Worm (Caenorhabditis elegans) whole organism, mixed stage, embryonic: ENCODE measurements around the gene ZC513.14.
A peak's percentile ranks its signal among the peaks of the same experiment; 100 is the strongest.

Experiments used
- bed-3 ChIP-seq: fragments of 200-800 bp; sonication (Bioruptor generic); optimal IDR thresholded peaks from 3 replicates; lab custom pipeline; 2018; ENCODE audit warnings: mild to moderate bottlenecking, missing genetic modification characterization, moderate library complexity, missing compliant biosample characterization
- ceh-43 ChIP-seq: fragments of 200-800 bp; sonication (Bioruptor generic); optimal IDR thresholded peaks from 2 replicates; lab custom pipeline; 2018; ENCODE audit warnings: mild to moderate bottlenecking, missing genetic modification characterization, moderate library complexity, missing compliant biosample characterization
- ceh-83 ChIP-seq: fragments of 200-800 bp; sonication (Bioruptor generic); optimal IDR thresholded peaks from 2 replicates; lab custom pipeline; 2018; ENCODE audit warnings: mild to moderate bottlenecking, missing genetic modification characterization, missing compliant biosample characterization
- ces-1 ChIP-seq: fragments of 150-350 bp; optimal IDR thresholded peaks from 2 replicates; lab custom pipeline; 2014; ENCODE audit warnings: missing biosample characterization, missing genetic modification reagents, missing genetic modification characterization
- cnd-1 ChIP-seq: fragments of 200-800 bp; sonication (Bioruptor generic); optimal IDR thresholded peaks from 2 replicates; lab custom pipeline; 2018; ENCODE audit warnings: mild to moderate bottlenecking, missing genetic modification characterization, missing compliant biosample characterization
- drap-1 ChIP-seq: fragments of 200-800 bp; sonication (Bioruptor generic); optimal IDR thresholded peaks from 3 replicates; lab custom pipeline; 2018; ENCODE audit warnings: mild to moderate bottlenecking, missing genetic modification characterization, missing compliant biosample characterization
- elt-1 ChIP-seq: sonication (generic microtip); optimal IDR thresholded peaks from 2 replicates; lab custom pipeline; 2017; ENCODE audit warnings: missing genetic modification characterization, mild to moderate bottlenecking, missing compliant biosample characterization, antibody characterized with exemption, moderate library complexity, borderline replicate concordance; ENCODE audit not compliant: insufficient read depth
- flh-1 ChIP-seq: fragments of 200-800 bp; sonication (Bioruptor generic); optimal IDR thresholded peaks from 2 replicates; lab custom pipeline; 2018; ENCODE audit warnings: mild to moderate bottlenecking, missing genetic modification characterization, moderate library complexity, missing compliant biosample characterization
- ham-2 ChIP-seq: fragments of 200-800 bp; sonication (Bioruptor generic); optimal IDR thresholded peaks from 2 replicates; lab custom pipeline; 2018; ENCODE audit warnings: mild to moderate bottlenecking, missing genetic modification characterization, missing compliant biosample characterization
- hlh-1 ChIP-seq: fragments of 150-350 bp; optimal IDR thresholded peaks from 2 replicates; lab custom pipeline; 2014; ENCODE audit warnings: missing biosample characterization, missing genetic modification reagents, missing genetic modification characterization
- lsy-2 ChIP-seq: fragments of 150-350 bp; optimal IDR thresholded peaks from 2 replicates; lab custom pipeline; 2014; ENCODE audit warnings: missing biosample characterization, missing genetic modification characterization
- mep-1 ChIP-seq: fragments of 150-350 bp; optimal IDR thresholded peaks from 2 replicates; lab custom pipeline; 2017; ENCODE audit warnings: missing biosample characterization, missing genetic modification reagents, missing genetic modification characterization, inconsistent platforms
- nhr-237 ChIP-seq: fragments of 150-350 bp; optimal IDR thresholded peaks from 2 replicates; lab custom pipeline; 2014; ENCODE audit warnings: missing biosample characterization, missing genetic modification characterization
- nhr-28 ChIP-seq: fragments of 150-350 bp; optimal IDR thresholded peaks from 2 replicates; lab custom pipeline; 2014; ENCODE audit warnings: missing biosample characterization, missing genetic modification characterization
- pha-4 ChIP-seq: fragments of 150-350 bp; optimal IDR thresholded peaks from 2 replicates; lab custom pipeline; 2018; ENCODE audit warnings: missing biosample characterization, missing genetic modification reagents, missing genetic modification characterization
- snpc-4 ChIP-seq: fragments of 150-350 bp; optimal IDR thresholded peaks from 2 replicates; lab custom pipeline; 2014; ENCODE audit warnings: missing biosample characterization, missing genetic modification characterization
- sptf-1 ChIP-seq: sonication (generic microtip); optimal IDR thresholded peaks from 2 replicates; lab custom pipeline; 2017; ENCODE audit warnings: mild to moderate bottlenecking, missing genetic modification characterization, moderate library complexity, missing compliant biosample characterization
- tbx-8 ChIP-seq: fragments of 200-800 bp; sonication (Bioruptor generic); optimal IDR thresholded peaks from 2 replicates; lab custom pipeline; 2018; ENCODE audit warnings: mild to moderate bottlenecking, missing genetic modification characterization, moderate library complexity, missing compliant biosample characterization
- unc-120 ChIP-seq: sonication (generic microtip); optimal IDR thresholded peaks from 2 replicates; lab custom pipeline; 2017; ENCODE audit warnings: missing genetic modification characterization, missing compliant biosample characterization; ENCODE audit not compliant: poor library complexity, severe bottlenecking
- unc-39 ChIP-seq: fragments of 150-350 bp; optimal IDR thresholded peaks from 2 replicates; lab custom pipeline; 2014; ENCODE audit warnings: missing biosample characterization, missing genetic modification characterization
- unc-62 ChIP-seq: fragments of 150-350 bp; optimal IDR thresholded peaks from 2 replicates; lab custom pipeline; 2014; ENCODE audit warnings: missing biosample characterization, missing genetic modification reagents, missing genetic modification characterization

ZC513.14 gene

ce11 chrV:8026343-8026742 lies 9.5 kb downstream of the ZC513.14 start, which contains the start of gene F43H9.4:
Gene F43H9.4, plus strand, starts transcription at chrV:8026708.
- TF ChIP-seq ces-1 (GFP tag; lab: Kevin White, UChicago) (no peak), nhr-237 (no peak), unc-39 (no peak), lsy-2 (tag; lab: Kevin White, UChicago) (no peak)

DNA sequence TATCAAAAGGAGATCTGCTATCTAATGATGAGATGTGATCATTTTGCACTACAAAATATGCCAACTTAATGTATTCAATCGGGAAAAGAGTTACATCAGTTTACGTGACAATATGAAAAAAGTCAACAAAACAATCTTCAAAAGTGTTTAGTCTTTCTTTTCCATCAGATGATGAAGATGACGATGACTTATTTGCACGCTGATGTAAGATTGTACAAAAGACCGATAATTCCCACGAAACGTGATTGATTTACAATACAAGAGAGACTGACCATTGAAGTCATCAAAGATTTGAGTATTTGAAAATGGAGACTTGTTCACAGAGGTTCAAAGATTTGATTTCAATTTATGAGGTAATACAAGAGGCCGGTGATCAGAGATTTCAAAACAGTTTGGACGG lies 10.6 kb downstream of the ZC513.14 start:
- no peak for TF ChIP-seq sptf-1 (tag; lab: Kevin White, UChicago)

DNA sequence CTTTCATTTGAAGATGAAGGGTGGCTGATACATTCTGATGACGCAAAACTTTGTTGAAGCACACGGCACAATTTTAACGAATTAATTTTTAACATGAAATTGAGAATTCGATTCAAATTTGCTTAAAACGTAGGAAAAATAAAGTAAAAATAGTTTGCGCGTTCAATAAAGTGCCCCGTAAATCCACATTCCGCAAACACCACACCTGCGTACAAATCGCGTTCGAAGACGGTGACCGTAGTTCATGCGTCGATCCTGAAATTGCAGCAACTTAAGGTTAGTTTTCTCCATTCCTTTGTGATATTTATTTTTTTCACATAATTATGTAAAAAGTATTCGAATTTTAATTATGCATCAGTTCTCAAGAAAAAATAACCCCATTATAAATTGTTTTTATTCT lies 11.1 kb downstream of the ZC513.14 start, which contains the start of gene F43H9.3:
Gene F43H9.3 (minus strand): TSS at position 189 of the 400 bp plus-strand sequence.
- TF ChIP-seq hlh-1 (no peak), tbx-8 (no peak), lsy-2 (tag; lab: Kevin White, UChicago) (peak; percentile 85)
- TF ChIP-seq, all 35 proteins: peak for 1

DNA sequence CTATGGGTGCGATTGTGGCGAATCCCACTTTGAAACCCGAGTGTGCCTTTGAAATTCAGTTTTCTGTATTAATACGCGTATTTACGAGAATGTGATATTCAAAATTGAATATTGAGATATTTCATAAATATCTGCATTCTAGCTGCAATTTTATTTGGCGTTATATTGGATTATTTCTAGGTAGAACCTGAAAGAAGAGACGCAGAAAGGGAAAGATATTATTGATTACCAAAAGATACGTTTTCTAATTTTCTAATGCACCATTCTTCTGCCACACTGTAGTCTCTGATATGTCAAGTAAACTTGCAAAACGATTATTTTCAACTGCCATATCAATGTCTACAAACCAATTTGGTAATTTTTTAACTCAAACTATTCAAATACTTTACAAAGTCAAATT lies 13.8 kb downstream of the ZC513.14 start, which contains the start of gene ech-3:
Gene ech-3 (plus strand): TSS at position 178 of the 400 bp plus-strand sequence.
- TF ChIP-seq mep-1 (tag; lab: Kevin White, UChicago) (no peak), ceh-83 (GFP tag; lab: Kevin White, UChicago) (no peak), unc-62 (GFP tag; lab: Kevin White, UChicago) (no peak), sptf-1 (tag; lab: Kevin White, UChicago) (no peak), cnd-1 (tag; lab: Kevin White, UChicago) (no peak), hlh-1 (no peak), nhr-237 (no peak)
- TF ChIP-seq, all 35 proteins: peak for 0

DNA sequence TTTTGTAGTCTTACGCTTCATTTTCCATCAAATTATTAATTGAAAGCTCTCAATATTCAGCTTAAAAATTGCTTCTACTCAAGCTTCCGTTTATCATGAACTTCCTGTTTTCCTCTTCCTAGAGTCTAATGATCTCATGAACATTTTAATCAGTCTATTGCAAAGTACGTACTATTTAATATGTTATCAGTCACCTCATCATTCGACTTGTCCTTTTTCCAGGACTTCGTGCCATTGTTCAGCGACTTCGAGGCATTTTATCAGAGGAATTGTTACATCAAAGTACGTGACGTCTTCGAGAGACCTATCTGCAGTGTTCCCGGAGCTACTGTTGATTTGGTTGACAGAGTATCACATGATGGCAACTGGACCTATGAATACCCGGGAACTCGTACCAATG lies 16.1 kb downstream of the ZC513.14 start:
- TF ChIP-seq pha-4 (tag; lab: Kevin White, UChicago) (no peak), unc-120 (tag; lab: Kevin White, UChicago) (no peak), unc-39 (no peak)

ce11 chrV:8018919-8019318 lies 16.9 kb downstream of the ZC513.14 start:
- TF ChIP-seq flh-1 (GFP tag; lab: Kevin White, UChicago): no peak
- no peak for TF ChIP-seq pha-4 (tag; lab: Kevin White, UChicago)
- no peak for TF ChIP-seq nhr-28 (tag; lab: Kevin White, UChicago)
- TF ChIP-seq lsy-2 (tag; lab: Kevin White, UChicago): no peak
- no peak for TF ChIP-seq unc-39
- no peak for TF ChIP-seq drap-1 (GFP tag; lab: Kevin White, UChicago)

- no peak for TF ChIP-seq elt-1 (tag; lab: Kevin White, UChicago)
- TF ChIP-seq mep-1 (tag; lab: Kevin White, UChicago): no peak
These were observed 17.9 kb downstream of the ZC513.14 start for ce11 chrV:8017924-8018323.

- TF ChIP-seq bed-3: no peak
- no peak for TF ChIP-seq ceh-83 (GFP tag; lab: Kevin White, UChicago)
- no peak for TF ChIP-seq nhr-28 (tag; lab: Kevin White, UChicago)
- TF ChIP-seq nhr-237: no peak
- TF ChIP-seq hlh-1: no peak
- no peak for TF ChIP-seq ceh-43 (GFP tag; lab: Kevin White, UChicago)
- TF ChIP-seq snpc-4 (tag; lab: Kevin White, UChicago): no peak
- no peak for TF ChIP-seq sptf-1 (tag; lab: Kevin White, UChicago)
These were observed 18.9 kb downstream of the ZC513.14 start, which contains the start of gene sptl-2 for ce11 chrV:8016928-8017327. Gene sptl-2, plus strand, starts transcription at chrV:8017207.

DNA sequence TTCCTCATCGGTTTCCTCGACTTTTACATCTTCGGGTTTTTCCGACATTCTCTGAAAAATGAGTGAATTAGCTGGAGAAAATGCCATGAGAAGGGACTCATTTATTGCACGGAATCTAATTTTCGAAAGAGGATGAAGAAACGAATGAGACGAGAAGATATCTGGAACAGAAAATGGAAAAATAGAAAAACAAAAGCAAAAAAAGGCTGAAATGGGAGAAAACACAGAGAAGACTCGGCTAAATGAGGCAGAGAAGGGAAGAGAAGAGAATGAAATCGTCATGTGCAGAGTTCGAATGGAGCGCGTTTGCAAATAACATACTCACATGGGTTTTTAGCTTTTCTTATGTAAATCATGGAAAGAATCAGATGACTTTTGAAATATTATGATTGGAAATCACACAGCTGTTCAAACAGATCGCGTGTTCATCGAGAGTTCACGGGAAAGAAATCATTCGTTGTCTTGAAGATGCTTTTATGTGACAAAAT lies 21.9 kb downstream of the ZC513.14 start, which contains the start of gene Y97E10AR.6:
Gene Y97E10AR.6 (minus strand): TSS at position 51 of the 488 bp plus-strand sequence.
- TF ChIP-seq unc-120 (tag; lab: Kevin White, UChicago): peak; percentile 28
- no peak for TF ChIP-seq elt-1 (tag; lab: Kevin White, UChicago)
- TF ChIP-seq drap-1 (GFP tag; lab: Kevin White, UChicago): no peak
- TF ChIP-seq ham-2 (GFP tag; lab: Kevin White, UChicago): no peak
- peak; percentile 47 for TF ChIP-seq ces-1 (GFP tag; lab: Kevin White, UChicago)
- TF ChIP-seq nhr-28 (tag; lab: Kevin White, UChicago): no peak
- no peak for TF ChIP-seq ceh-83 (GFP tag; lab: Kevin White, UChicago)
- no peak for TF ChIP-seq flh-1 (GFP tag; lab: Kevin White, UChicago)
- no peak for TF ChIP-seq lsy-2 (tag; lab: Kevin White, UChicago)
